Worm (Caenorhabditis elegans) whole organism, L2 larva: Measurements from ENCODE around the gene C17H12.11.

ENCODE experiments used
- C34F6.9 ChIP-seq: fragments of 150-350 bp; optimal IDR thresholded peaks from 2 replicates; lab custom pipeline; 2014; ENCODE audit warnings: missing biosample characterization, missing genetic modification characterization
- F13H6.1 ChIP-seq: sonication (generic microtip); optimal IDR thresholded peaks from 2 replicates; lab custom pipeline; 2016; ENCODE audit warnings: missing genetic modification characterization, missing compliant biosample characterization
- Y55F3AM.14 ChIP-seq: fragments of 200-800 bp; sonication (Bioruptor generic); optimal IDR thresholded peaks from 2 replicates; lab custom pipeline; 2018; ENCODE audit warnings: mild to moderate bottlenecking, missing genetic modification characterization, missing compliant biosample characterization
- ZK546.5 ChIP-seq: sonication (generic microtip); optimal IDR thresholded peaks from 2 replicates; lab custom pipeline; 2017; ENCODE audit warnings: missing biosample characterization, missing genetic modification characterization
- alr-1 ChIP-seq: fragments of 150-350 bp; optimal IDR thresholded peaks from 2 replicates; lab custom pipeline; 2014; ENCODE audit warnings: missing biosample characterization, missing genetic modification characterization
- aly-2 ChIP-seq: fragments of 150-350 bp; optimal IDR thresholded peaks from 2 replicates; lab custom pipeline; 2014; ENCODE audit warnings: missing biosample characterization, missing genetic modification characterization
- ama-1 ChIP-seq: fragments of 150-350 bp; optimal IDR thresholded peaks from 2 replicates; lab custom pipeline; 2018; ENCODE audit warnings: inconsistent platforms
- blmp-1 ChIP-seq: sonication (generic microtip); optimal IDR thresholded peaks from 2 replicates; lab custom pipeline; 2017; ENCODE audit warnings: missing genetic modification characterization, mild to moderate bottlenecking, missing compliant biosample characterization, antibody characterized with exemption, moderate library complexity; ENCODE audit not compliant: insufficient read depth
- ceh-16 ChIP-seq: fragments of 150-350 bp; optimal IDR thresholded peaks from 2 replicates; lab custom pipeline; 2014; ENCODE audit warnings: missing biosample characterization, missing genetic modification characterization
- ceh-82 ChIP-seq: fragments of 150-350 bp; optimal IDR thresholded peaks from 2 replicates; lab custom pipeline; 2014; ENCODE audit warnings: missing biosample characterization, missing genetic modification characterization
- crh-2 ChIP-seq: sonication (generic microtip); optimal IDR thresholded peaks from 2 replicates; lab custom pipeline; 2017; ENCODE audit warnings: missing biosample characterization, missing genetic modification characterization
- dmd-4 ChIP-seq: sonication (generic microtip); optimal IDR thresholded peaks from 2 replicates; lab custom pipeline; 2017; ENCODE audit warnings: missing biosample characterization, missing genetic modification characterization
- egl-27 ChIP-seq: sonication (generic microtip); optimal IDR thresholded peaks from 3 replicates; lab custom pipeline; 2017; ENCODE audit warnings: missing biosample characterization, missing genetic modification reagents, missing genetic modification characterization
- elt-1 ChIP-seq: fragments of 150-350 bp; optimal IDR thresholded peaks from 2 replicates; lab custom pipeline; 2014; ENCODE audit warnings: missing biosample characterization, missing genetic modification characterization
- elt-3 ChIP-seq: sonication (generic microtip); optimal IDR thresholded peaks from 2 replicates; lab custom pipeline; 2017; ENCODE audit warnings: missing biosample characterization, missing genetic modification characterization
- fos-1 ChIP-seq: fragments of 150-350 bp; optimal IDR thresholded peaks from 2 replicates; lab custom pipeline; 2014; ENCODE audit warnings: missing biosample characterization, missing genetic modification characterization
- gmeb-1 ChIP-seq: fragments of 150-350 bp; optimal IDR thresholded peaks from 2 replicates; lab custom pipeline; 2014; ENCODE audit warnings: missing biosample characterization, missing genetic modification characterization
- lin-11 ChIP-seq: fragments of 150-350 bp; sonication (generic microtip); optimal IDR thresholded peaks from 2 replicates; lab custom pipeline; 2014; ENCODE audit warnings: missing biosample characterization, missing genetic modification characterization, inconsistent platforms, mixed read lengths
- lin-13 ChIP-seq: fragments of 150-350 bp; optimal IDR thresholded peaks from 2 replicates; lab custom pipeline; 2014; ENCODE audit warnings: missing biosample characterization, missing genetic modification reagents, missing genetic modification characterization
- lin-39 ChIP-seq: fragments of 150-350 bp; optimal IDR thresholded peaks from 2 replicates; lab custom pipeline; 2014; ENCODE audit warnings: missing biosample characterization, missing genetic modification reagents, missing genetic modification characterization
- lsy-2 ChIP-seq, 2 experiments: fragments of 150-350 bp in 1 of 2; sonication (generic microtip) in 1 of 2; optimal IDR thresholded peaks; 2 replicates each; lab custom pipeline; 2014 to 2017; ENCODE audit warnings: missing biosample characterization in 2 of 2, missing genetic modification characterization in 2 of 2
- mab-5 ChIP-seq: fragments of 150-350 bp; optimal IDR thresholded peaks from 2 replicates; lab custom pipeline; 2014; ENCODE audit warnings: missing biosample characterization, missing genetic modification characterization
- mbf-1 ChIP-seq: sonication (generic microtip); optimal IDR thresholded peaks from 2 replicates; lab custom pipeline; 2017; ENCODE audit warnings: missing biosample characterization, missing genetic modification characterization
- nhr-10 ChIP-seq: sonication (generic microtip); optimal IDR thresholded peaks from 2 replicates; lab custom pipeline; 2017; ENCODE audit warnings: missing biosample characterization, missing genetic modification characterization
- nhr-11 ChIP-seq: fragments of 150-350 bp; optimal IDR thresholded peaks from 2 replicates; lab custom pipeline; 2014; ENCODE audit warnings: missing biosample characterization, missing genetic modification characterization
- nhr-12 ChIP-seq: fragments of 150-350 bp; optimal IDR thresholded peaks from 2 replicates; lab custom pipeline; 2014; ENCODE audit warnings: missing biosample characterization, missing genetic modification characterization
- nhr-129 ChIP-seq: fragments of 150-350 bp; optimal IDR thresholded peaks from 2 replicates; lab custom pipeline; 2014; ENCODE audit warnings: missing biosample characterization, missing genetic modification characterization
- nhr-21 ChIP-seq: fragments of 150-350 bp; optimal IDR thresholded peaks from 2 replicates; lab custom pipeline; 2014; ENCODE audit warnings: missing biosample characterization, missing genetic modification characterization
- nhr-23 ChIP-seq: fragments of 150-350 bp; optimal IDR thresholded peaks from 2 replicates; lab custom pipeline; 2014; ENCODE audit warnings: missing biosample characterization, missing genetic modification reagents, missing genetic modification characterization
- nhr-237 ChIP-seq: fragments of 150-350 bp; optimal IDR thresholded peaks from 2 replicates; lab custom pipeline; 2014; ENCODE audit warnings: missing biosample characterization, missing genetic modification characterization
- nhr-25 ChIP-seq: fragments of 150-350 bp; sonication (generic microtip); optimal IDR thresholded peaks from 3 replicates; lab custom pipeline; 2014; ENCODE audit warnings: missing biosample characterization, missing genetic modification characterization
- nhr-6 ChIP-seq: fragments of 150-350 bp; optimal IDR thresholded peaks from 2 replicates; lab custom pipeline; 2014; ENCODE audit warnings: missing biosample characterization, missing genetic modification characterization
- nhr-77 ChIP-seq: fragments of 150-350 bp; optimal IDR thresholded peaks from 2 replicates; lab custom pipeline; 2014; ENCODE audit warnings: missing biosample characterization, missing genetic modification characterization
- peb-1 ChIP-seq: fragments of 150-350 bp; optimal IDR thresholded peaks from 2 replicates; lab custom pipeline; 2014; ENCODE audit warnings: missing biosample characterization, missing genetic modification characterization
- sem-4 ChIP-seq: fragments of 150-350 bp; optimal IDR thresholded peaks from 2 replicates; lab custom pipeline; 2014; ENCODE audit warnings: missing biosample characterization, missing genetic modification reagents, missing genetic modification characterization
- skn-1 ChIP-seq: sonication (generic microtip); optimal IDR thresholded peaks from 2 replicates; lab custom pipeline; 2017; ENCODE audit warnings: missing biosample characterization, missing genetic modification characterization
- sma-3 ChIP-seq: sonication (generic microtip); optimal IDR thresholded peaks from 2 replicates; lab custom pipeline; 2016; ENCODE audit warnings: missing genetic modification reagents, missing genetic modification characterization, missing compliant biosample characterization
- sma-9 ChIP-seq, 2 experiments: fragments of 150-350 bp in 1 of 2; sonication (generic microtip) in 1 of 2; optimal IDR thresholded peaks; 2 replicates each; lab custom pipeline; 2014 to 2016; ENCODE audit warnings: missing genetic modification characterization in 2 of 2, mild to moderate bottlenecking in 1 of 2, missing biosample characterization in 1 of 2, missing compliant biosample characterization in 1 of 2, missing genetic modification reagents in 1 of 2, moderate library complexity in 1 of 2
- snpc-4 ChIP-seq: fragments of 150-350 bp; optimal IDR thresholded peaks from 2 replicates; lab custom pipeline; 2014; ENCODE audit warnings: missing biosample characterization, missing genetic modification characterization
- unc-39 ChIP-seq: fragments of 150-350 bp; optimal IDR thresholded peaks from 2 replicates; lab custom pipeline; 2014; ENCODE audit warnings: missing biosample characterization, missing genetic modification characterization
- unc-55 ChIP-seq: fragments of 150-350 bp; sonication (generic microtip); optimal IDR thresholded peaks from 3 replicates; lab custom pipeline; 2014; ENCODE audit warnings: missing biosample characterization, missing genetic modification reagents, missing genetic modification characterization
- unc-62 ChIP-seq: fragments of 150-350 bp; optimal IDR thresholded peaks from 2 replicates; lab custom pipeline; 2014; ENCODE audit warnings: missing biosample characterization, missing genetic modification reagents, missing genetic modification characterization
- zag-1 ChIP-seq: fragments of 150-350 bp; optimal IDR thresholded peaks from 2 replicates; lab custom pipeline; 2014; ENCODE audit warnings: missing biosample characterization, missing genetic modification characterization
- ztf-1 ChIP-seq: fragments of 200-800 bp; sonication (Bioruptor generic); conservative IDR thresholded peaks from 2 replicates; pipeline ENCODE4 v1.3.6; 2022; ENCODE audit warnings: missing genetic modification characterization, missing compliant biosample characterization
- ztf-4 ChIP-seq: fragments of 150-350 bp; optimal IDR thresholded peaks from 2 replicates; lab custom pipeline; 2014; ENCODE audit warnings: missing biosample characterization, missing genetic modification characterization

Gene C17H12.11

DNA sequence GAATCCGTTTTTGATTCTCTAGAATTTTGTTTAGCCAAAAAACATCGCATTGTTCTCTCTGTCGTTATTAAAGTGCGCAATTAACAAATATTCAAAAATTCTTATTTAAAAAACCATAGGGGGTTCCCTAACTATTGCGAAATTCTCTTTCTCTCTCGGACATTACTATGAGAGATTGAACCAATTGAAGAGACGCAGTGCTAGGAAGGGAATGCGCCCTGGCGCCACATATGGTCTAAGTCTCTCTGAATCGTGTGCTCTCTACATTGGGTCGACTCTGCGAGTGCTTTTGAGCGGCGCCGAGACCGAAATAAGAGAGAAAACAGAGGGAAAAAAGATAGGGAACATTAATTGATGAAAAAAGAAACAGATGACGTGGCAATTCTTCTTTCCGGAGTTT is 16.3 kb upstream of the C17H12.11 start (continued):
- TF ChIP-seq sma-9 (GFP tag; optimal IDR thresholded peaks at IDR 0.05; lab: Kevin White, UChicago): peak; percentile 93
- no peak for TF ChIP-seq sma-9 (tag; optimal IDR thresholded peaks at IDR 0.05; lab: Kevin White, UChicago)
- TF ChIP-seq nhr-21 (tag; lab: Kevin White, UChicago): no peak
- TF ChIP-seq lin-39 (tag; lab: Kevin White, UChicago): no peak
- TF ChIP-seq nhr-11 (tag; lab: Kevin White, UChicago): no peak
- TF ChIP-seq unc-55 (GFP tag; lab: Kevin White, UChicago): peak; percentile 91
- no peak for TF ChIP-seq ztf-4 (tag; lab: Kevin White, UChicago)
- TF ChIP-seq zag-1: peak; percentile 2
- TF ChIP-seq fos-1: peak; percentile 71
- TF ChIP-seq nhr-25: peak; percentile 32
- TF ChIP-seq lin-11 (tag; lab: Kevin White, UChicago): no peak

DNA sequence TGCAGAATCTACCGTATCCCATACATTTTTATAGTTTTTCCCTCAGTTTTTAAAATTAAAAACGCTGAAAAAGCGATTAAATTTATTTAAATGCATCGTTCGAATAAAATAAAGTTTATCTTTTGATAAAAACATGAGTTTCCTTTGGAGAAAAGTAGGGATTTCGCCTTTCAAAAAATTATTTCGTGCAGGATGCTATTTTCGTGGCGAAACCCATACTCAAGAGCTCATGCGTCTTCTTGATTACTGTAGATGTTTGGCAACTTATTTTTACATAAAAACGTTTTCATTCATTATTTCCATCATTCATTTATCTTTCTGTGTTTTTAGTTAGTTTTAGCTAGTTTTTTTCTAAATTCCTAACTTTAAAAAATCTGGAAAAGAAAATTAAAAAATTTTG is 12.2 kb upstream of the C17H12.11 start:
- no peak for TF ChIP-seq mbf-1 (tag; lab: Kevin White, UChicago)
- no peak for TF ChIP-seq mab-5 (tag; lab: Kevin White, UChicago)
- TF ChIP-seq blmp-1: no peak
- no peak for TF ChIP-seq lin-11 (tag; lab: Kevin White, UChicago)
- TF ChIP-seq aly-2 (tag; lab: Kevin White, UChicago): no peak
- TF ChIP-seq sma-9 (GFP tag; optimal IDR thresholded peaks at IDR 0.05; lab: Kevin White, UChicago): no peak
- TF ChIP-seq sma-9 (tag; optimal IDR thresholded peaks at IDR 0.05; lab: Kevin White, UChicago): no peak
- no peak for TF ChIP-seq sma-3 (GFP tag; lab: Kevin White, UChicago)
- no peak for TF ChIP-seq unc-62
- TF ChIP-seq alr-1: no peak
- TF ChIP-seq lin-39 (tag; lab: Kevin White, UChicago): no peak
- no peak for TF ChIP-seq nhr-25
- TF ChIP-seq dmd-4 (tag; lab: Kevin White, UChicago): no peak
- no peak for TF ChIP-seq nhr-12 (tag; lab: Kevin White, UChicago)
- no peak for TF ChIP-seq fos-1
- TF ChIP-seq ceh-16 (tag; lab: Kevin White, UChicago): no peak
- TF ChIP-seq nhr-10 (tag; lab: Kevin White, UChicago): no peak
- TF ChIP-seq snpc-4 (tag; lab: Kevin White, UChicago): no peak
- TF ChIP-seq nhr-23 (tag; lab: Kevin White, UChicago): no peak
- no peak for TF ChIP-seq sem-4 (tag; lab: Kevin White, UChicago)
- TF ChIP-seq ZK546.5 (tag; lab: Kevin White, UChicago): no peak

ce11 chrIV:6790438-6791124 is 11.6 kb upstream of the C17H12.11 start, which contains the start of the genes C17H12.2 and vha-8:
C17H12.2 (minus strand) TSS chrIV:6790488.
vha-8 (plus strand) TSS chrIV:6791074.
- TF ChIP-seq lin-11 (tag; lab: Kevin White, UChicago) (peak; percentile 82), nhr-11 (tag; lab: Kevin White, UChicago) (no peak), nhr-237 (tag; lab: Kevin White, UChicago) (no peak), unc-39 (tag; lab: Kevin White, UChicago) (no peak), nhr-129 (peak; percentile 98), blmp-1 (peak; percentile 67), unc-55 (GFP tag; lab: Kevin White, UChicago) (peak; percentile 98), nhr-77 (tag; lab: Kevin White, UChicago) (peak; percentile 55), fos-1 (peak; percentile 98), ceh-82 (peak; percentile 58), lsy-2 (tag; optimal IDR thresholded peaks at IDR 0.05; lab: Kevin White, UChicago) (peak; percentile 73 to 94), mab-5 (tag; lab: Kevin White, UChicago) (peak; percentile 91), skn-1 (peak; percentile 36), snpc-4 (tag; lab: Kevin White, UChicago) (peak; percentile 89), elt-3 (tag; lab: Kevin White, UChicago) (no peak), nhr-10 (tag; lab: Kevin White, UChicago) (no peak), crh-2 (peak; percentile 96), sma-3 (GFP tag; lab: Kevin White, UChicago) (peak; percentile 92), C34F6.9 (tag; lab: Kevin White, UChicago) (peak; percentile 99), Y55F3AM.14 (GFP tag; lab: Kevin White, UChicago) (no peak), lin-13 (GFP tag; lab: Kevin White, UChicago) (peak; percentile 93), nhr-12 (tag; lab: Kevin White, UChicago) (peak; percentile 8), nhr-23 (tag; lab: Kevin White, UChicago) (no peak), ceh-16 (tag; lab: Kevin White, UChicago) (peak; percentile 72), gmeb-1 (tag; lab: Kevin White, UChicago) (peak; percentile 83), nhr-21 (tag; lab: Kevin White, UChicago) (peak; percentile 89), ztf-1 (GFP tag; lab: Robert Waterston, UW) (no peak), mbf-1 (tag; lab: Kevin White, UChicago) (no peak), dmd-4 (tag; lab: Kevin White, UChicago) (no peak), lin-39 (tag; lab: Kevin White, UChicago) (no peak), egl-27 (peak; percentile 61), sma-9 (GFP tag; optimal IDR thresholded peaks at IDR 0.05; lab: Kevin White, UChicago) (peak; percentile 90), sma-9 (tag; optimal IDR thresholded peaks at IDR 0.05; lab: Kevin White, UChicago) (no peak), ZK546.5 (tag; lab: Kevin White, UChicago) (peak; percentile 43), ztf-4 (tag; lab: Kevin White, UChicago) (peak; percentile 87), ama-1 (lab: Kevin White, UChicago) (peak; percentile 80), F13H6.1 (tag; lab: Kevin White, UChicago) (peak; percentile 92), peb-1 (tag; lab: Kevin White, UChicago) (no peak), zag-1 (peak; percentile 91), nhr-6 (tag; lab: Kevin White, UChicago) (peak; percentile 88), elt-1 (tag; lab: Kevin White, UChicago) (no peak)
